Fruit fly (Drosophila melanogaster): ENCODE data around the gene Eaf6.
A peak's percentile ranks its signal among the peaks of the same experiment; 100 is the strongest.

Eaf6 gene

dm6 chr3L:5577250-5578138, 30.6 kb downstream of the Eaf6 start, which contains the start of gene Msr-110 (continued):
- TF ChIP-seq D19B (GFP tag; optimal IDR thresholded peaks at IDR 0.05) (peak; percentile 83), CG15479 (GFP tag; optimal IDR thresholded peaks at IDR 0.05) (no peak), slou (GFP tag; optimal IDR thresholded peaks at IDR 0.05) (peak; percentile 68), CG5180 (GFP tag; optimal IDR thresholded peaks at IDR 0.05) (peak; percentile 83), CG8290 (GFP tag; optimal IDR thresholded peaks at IDR 0.05) (peak; percentile 37), CG8290 (tag; optimal IDR thresholded peaks at IDR 0.05) (peak in 1 of 2 experiments; percentile 83), CG9797 (GFP tag; optimal IDR thresholded peaks at IDR 0.05) (no peak), dmrt11E (tag; optimal IDR thresholded peaks at IDR 0.05) (no peak), fd64A (GFP tag; optimal IDR thresholded peaks at IDR 0.05) (peak; percentile 60), CG1233 (GFP tag; optimal IDR thresholded peaks at IDR 0.05) (peak; percentile 86), Xbp1 (GFP tag; optimal IDR thresholded peaks at IDR 0.05) (peak; percentile 80), Bgb (GFP tag; IDR thresholded peaks at IDR 0.05; ENCODE audit: partially characterized antibody) (0 out of 2 replicates have a peak, but pooled peaks have one; percentile 30), CG3281 (GFP tag; optimal IDR thresholded peaks at IDR 0.05) (peak; percentile 89), al (GFP tag; IDR thresholded peaks at IDR 0.05) (peak; percentile 82), B-H1 (GFP tag; IDR thresholded peaks at IDR 0.05) (peak; percentile 74; the same call in 2 of the 3 replicates), CG7357 (GFP tag; IDR thresholded peaks at IDR 0.05) (peak; percentile 85; the same call in 2 of the 3 replicates), Nf-YA (GFP tag; IDR thresholded peaks at IDR 0.05) (peak; percentile 65; the same call in 1 of the 2 replicates), Trl (optimal IDR thresholded peaks at IDR 0.05) (no peak), Trl (GFP tag; optimal IDR thresholded peaks at IDR 0.05) (peak; percentile 55), gce (GFP tag; IDR thresholded peaks at IDR 0.05) (peak; percentile 82; the same call in 2 of the 3 replicates), caup (GFP tag; optimal IDR thresholded peaks at IDR 0.05; ENCODE audit: severe bottlenecking) (peak; percentile 85), pzg (GFP tag; optimal IDR thresholded peaks at IDR 0.05) (no peak), mam (GFP tag; optimal IDR thresholded peaks at IDR 0.05) (peak; percentile 55), bab2 (GFP tag; optimal IDR thresholded peaks at IDR 0.05) (peak; percentile 84), Hr3 (GFP tag; optimal IDR thresholded peaks at IDR 0.05) (peak; percentile 84), CG14050 (GFP tag; IDR thresholded peaks at IDR 0.05) (peak; percentile 78; the same call in 2 of the 3 replicates), CG12744 (GFP tag; optimal IDR thresholded peaks at IDR 0.05) (peak; percentile 73), HmgD (GFP tag; optimal IDR thresholded peaks at IDR 0.05) (no peak), CG2678 (tag; optimal IDR thresholded peaks at IDR 0.05) (peak; percentile 96), CG10321 (GFP tag; IDR thresholded peaks at IDR 0.05) (0 out of 2 replicates have a peak, but pooled peaks have one; percentile 63), CG15269 (tag; optimal IDR thresholded peaks at IDR 0.05) (peak; percentile 95), CG13123 (GFP tag; optimal IDR thresholded peaks at IDR 0.05) (no peak), Elba2 (GFP tag; optimal IDR thresholded peaks at IDR 0.05) (no peak), aop (GFP tag; IDR thresholded peaks at IDR 0.05) (0 out of 2 replicates have a peak, but pooled peaks have one; percentile 36), fu2 (GFP tag; optimal IDR thresholded peaks at IDR 0.05) (peak; percentile 51), shn (GFP tag; optimal IDR thresholded peaks at IDR 0.05) (peak; percentile 79), Hr39 (optimal IDR thresholded peaks at IDR 0.05) (no peak), tna (GFP tag; IDR thresholded peaks at IDR 0.05; ENCODE audit: partially characterized antibody) (no peak), CG4730 (GFP tag; IDR thresholded peaks at IDR 0.05) (peak; percentile 86), h (optimal IDR thresholded peaks at IDR 0.05) (no peak), CG17829 (tag; optimal IDR thresholded peaks at IDR 0.05) (peak; percentile 83), org-1 (GFP tag; optimal IDR thresholded peaks at IDR 0.05) (peak; percentile 88), wek (GFP tag; optimal IDR thresholded peaks at IDR 0.05) (peak; percentile 61), CG1529 (GFP tag; optimal IDR thresholded peaks at IDR 0.05) (peak; percentile 73), CG9876 (GFP tag; optimal IDR thresholded peaks at IDR 0.05) (peak; percentile 53), crp (GFP tag; optimal IDR thresholded peaks at IDR 0.05) (peak in 1 of 2 experiments; percentile 46), ssp (GFP tag; IDR thresholded peaks at IDR 0.05) (peak; percentile 83), scrt (GFP tag; optimal IDR thresholded peaks at IDR 0.05) (peak; percentile 80), pb (GFP tag; optimal IDR thresholded peaks at IDR 0.05) (peak; percentile 66), tgo (GFP tag; IDR thresholded peaks at IDR 0.05) (peak; percentile 92)
